Fruit fly (Drosophila melanogaster) whole organism, adult: Measurements from ENCODE around the gene CG4459.

ENCODE experiments used
- CG14711 ChIP-seq: fragments of 200-800 bp; sonication (Bioruptor generic); optimal IDR thresholded peaks from 2 replicates; lab custom pipeline; 2018; ENCODE audit warnings: missing biosample characterization, mild to moderate bottlenecking, missing genetic modification characterization, moderate library complexity
- CG33017 ChIP-seq: fragments of 200-800 bp; sonication (Bioruptor generic); optimal IDR thresholded peaks from 2 replicates; lab custom pipeline; 2018; ENCODE audit warnings: missing biosample characterization, mild to moderate bottlenecking, missing genetic modification characterization, moderate library complexity
- CG7045 ChIP-seq: fragments of 200-800 bp; sonication (Bioruptor generic); optimal IDR thresholded peaks from 2 replicates; lab custom pipeline; 2017; ENCODE audit warnings: missing biosample characterization, mild to moderate bottlenecking, missing genetic modification characterization
- CG7101 ChIP-seq: fragments of 200-800 bp; sonication (Bioruptor generic); optimal IDR thresholded peaks from 2 replicates; lab custom pipeline; 2018; ENCODE audit warnings: missing biosample characterization, mild to moderate bottlenecking, missing genetic modification characterization, moderate library complexity
- Clk ChIP-seq: fragments of 200-800 bp; sonication (Bioruptor generic); optimal IDR thresholded peaks from 2 replicates; lab custom pipeline; 2017; ENCODE audit warnings: missing biosample characterization, missing genetic modification characterization
- Hr96 ChIP-seq: fragments of 200-800 bp; sonication (Bioruptor generic); optimal IDR thresholded peaks from 2 replicates; lab custom pipeline; 2016; ENCODE audit warnings: missing biosample characterization, missing genetic modification characterization
- cic ChIP-seq: fragments of 200-800 bp; sonication (Bioruptor generic); optimal IDR thresholded peaks from 2 replicates; lab custom pipeline; 2017; ENCODE audit warnings: missing biosample characterization, mild to moderate bottlenecking, missing genetic modification characterization, moderate library complexity
- kay ChIP-seq: fragments of 200-800 bp; sonication (Bioruptor generic); peaks from one replicate; lab custom pipeline; 2016; ENCODE audit warnings: missing biosample characterization, missing genetic modification characterization, borderline replicate concordance
- tj ChIP-seq: fragments of 200-800 bp; sonication (Bioruptor generic); optimal IDR thresholded peaks from 3 replicates; lab custom pipeline; 2017; ENCODE audit warnings: missing biosample characterization, mild to moderate bottlenecking, missing genetic modification characterization, moderate library complexity
- toe ChIP-seq: fragments of 200-800 bp; sonication (Bioruptor generic); optimal IDR thresholded peaks from 2 replicates; lab custom pipeline; 2016; ENCODE audit warnings: missing biosample characterization, missing genetic modification characterization

DNA sequence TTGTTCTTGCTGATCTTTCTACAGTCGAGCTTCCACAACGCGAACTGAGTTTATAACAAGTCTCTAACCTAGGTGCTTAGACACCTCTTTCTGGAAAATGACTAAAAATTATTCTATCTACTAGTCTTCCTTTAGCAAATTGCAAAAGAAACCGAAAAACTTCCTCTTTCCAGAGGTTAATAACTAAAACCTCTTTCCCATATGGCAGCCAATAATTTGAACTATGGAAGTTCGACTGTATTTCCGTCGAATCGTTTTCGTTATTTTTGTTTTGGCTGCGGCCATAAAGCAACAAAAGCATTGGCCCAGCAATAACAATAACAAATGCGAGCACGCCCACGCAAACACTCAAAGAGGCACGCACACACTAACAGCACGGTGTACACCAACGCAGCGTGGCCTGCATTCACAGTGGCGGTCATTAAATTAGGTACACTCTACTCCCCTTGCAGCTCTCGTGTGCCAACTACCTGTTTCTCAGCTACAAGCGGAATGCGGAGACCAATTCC is 48.0 kb downstream of the CG4459 start:
- TF ChIP-seq cic (GFP tag; lab: Kevin White, UChicago) = no peak
- TF ChIP-seq kay (GFP tag; lab: Kevin White, UChicago) = no peak
- TF ChIP-seq Hr96 (GFP tag; lab: Kevin White, UChicago) = peak; percentile 37
- no peak for TF ChIP-seq toe (GFP tag; lab: Kevin White, UChicago)
- no peak for TF ChIP-seq CG7045 (GFP tag; lab: Kevin White, UChicago)
- peak; percentile 11 for TF ChIP-seq tj
- peak; percentile 35 for TF ChIP-seq CG14711 (tag; lab: Kevin White, UChicago)
- TF ChIP-seq CG7101 (tag; lab: Kevin White, UChicago) = peak; percentile 66
- TF ChIP-seq CG33017 (tag; lab: Kevin White, UChicago) = peak; percentile 59
- no peak for TF ChIP-seq Clk
